Fruit fly (Drosophila melanogaster) whole organism, wandering third instar larva: ENCODE measurements around the gene Elp1.
A peak's percentile ranks its signal among the peaks of the same experiment; 100 is the strongest.

ENCODE experiments used
- CG32264 ChIP-seq: fragments of 200-800 bp; sonication (Bioruptor generic); optimal IDR thresholded peaks from 2 replicates; lab custom pipeline; 2016; ENCODE audit warnings: missing biosample characterization, missing genetic modification characterization
- CrebA ChIP-seq: fragments of 200-800 bp; sonication (Bioruptor generic); optimal IDR thresholded peaks from 2 replicates; lab custom pipeline; 2016; ENCODE audit warnings: missing biosample characterization, mild to moderate bottlenecking, missing genetic modification characterization, borderline replicate concordance
- HLH106 ChIP-seq: fragments of 200-800 bp; optimal IDR thresholded peaks from 3 replicates; lab custom pipeline; 2019; ENCODE audit warnings: missing biosample characterization, mild to moderate bottlenecking, missing genetic modification characterization, moderate library complexity
- Hnf4 ChIP-seq: fragments of 200-800 bp; sonication (Bioruptor generic); optimal IDR thresholded peaks from 2 replicates; lab custom pipeline; 2016; ENCODE audit warnings: missing biosample characterization, mild to moderate bottlenecking, missing genetic modification characterization
- Hr78 ChIP-seq: fragments of >200 bp; optimal IDR thresholded peaks from 2 replicates; lab custom pipeline; 2017; ENCODE audit warnings: missing biosample characterization, missing genetic modification characterization
- Hr83 ChIP-seq: fragments of 200-300 bp; sonication (Bioruptor generic); optimal IDR thresholded peaks from 2 replicates; lab custom pipeline; 2016; ENCODE audit warnings: missing biosample characterization, mild to moderate bottlenecking, missing genetic modification characterization, moderate library complexity; ENCODE audit not compliant: poor library complexity, severe bottlenecking
- Mio ChIP-seq: sonication (Bioruptor generic); optimal IDR thresholded peaks from 2 replicates; lab custom pipeline; 2016; ENCODE audit warnings: missing biosample characterization, missing genetic modification characterization
- Myc ChIP-seq: fragments of >200 bp; optimal IDR thresholded peaks from 2 replicates; lab custom pipeline; 2017
- N ChIP-seq: fragments of >200 bp; optimal IDR thresholded peaks from 2 replicates; lab custom pipeline; 2018; ENCODE audit warnings: missing biosample characterization, missing external identifiers, missing genetic modification characterization
- OdsH ChIP-seq: fragments of 200-800 bp; sonication (Bioruptor generic); optimal IDR thresholded peaks from 2 replicates; lab custom pipeline; 2016; ENCODE audit warnings: missing biosample characterization, mild to moderate bottlenecking, missing genetic modification characterization
- Rel ChIP-seq, 2 experiments: fragments of 200-800 bp; sonication (Bioruptor generic) in 1 of 2; optimal IDR thresholded peaks; 2 replicates in 1 of 2; 3 replicates in 1 of 2; lab custom pipeline; 2016 to 2019; ENCODE audit warnings: mild to moderate bottlenecking in 2 of 2, missing biosample characterization in 2 of 2, missing genetic modification characterization in 2 of 2, moderate library complexity in 1 of 2
- Sp1 ChIP-seq: fragments of 200-800 bp; sonication (Bioruptor generic); optimal IDR thresholded peaks from 3 replicates; lab custom pipeline; 2019; ENCODE audit warnings: missing biosample characterization, mild to moderate bottlenecking, missing genetic modification characterization, moderate library complexity
- Vsx2 ChIP-seq: fragments of 200-300, 225-300 bp; sonication (Bioruptor generic); optimal IDR thresholded peaks from 2 replicates; lab custom pipeline; 2018; ENCODE audit warnings: missing biosample characterization, missing genetic modification characterization; ENCODE audit not compliant: partially characterized antibody
- brk ChIP-seq: fragments of 200-800 bp; sonication (Bioruptor generic); optimal IDR thresholded peaks from 2 replicates; lab custom pipeline; 2016; ENCODE audit warnings: missing biosample characterization, mild to moderate bottlenecking, missing genetic modification characterization
- dl ChIP-seq, 2 experiments: fragments of 175-275, 200-275 bp in 1 of 2; fragments of 200-275 bp in 1 of 2; sonication (Bioruptor generic); optimal IDR thresholded peaks; lab custom pipeline; 2018; ENCODE audit warnings: mild to moderate bottlenecking in 2 of 2, missing biosample characterization in 2 of 2, missing genetic modification characterization in 2 of 2, moderate library complexity in 2 of 2; ENCODE audit not compliant: partially characterized antibody in 2 of 2, insufficient read depth in 1 of 2
- ey ChIP-seq: fragments of 200-800 bp; sonication (Bioruptor generic); optimal IDR thresholded peaks from 2 replicates; lab custom pipeline; 2016; ENCODE audit warnings: missing biosample characterization, missing genetic modification characterization
- foxo ChIP-seq, 2 experiments: fragments of 200-800 bp; sonication (Bioruptor generic); optimal IDR thresholded peaks; 2 replicates in 1 of 2; 3 replicates in 1 of 2; lab custom pipeline; 2016 to 2017; ENCODE audit warnings: missing biosample characterization in 2 of 2, missing genetic modification characterization in 2 of 2
- fru ChIP-seq: fragments of 200-800 bp; sonication (Bioruptor generic); optimal IDR thresholded peaks from 3 replicates; lab custom pipeline; 2016; ENCODE audit warnings: missing biosample characterization, mild to moderate bottlenecking, missing genetic modification characterization
- h ChIP-seq: fragments of 200-800 bp; sonication (Bioruptor generic); optimal IDR thresholded peaks from 3 replicates; lab custom pipeline; 2016; ENCODE audit warnings: missing biosample characterization, mild to moderate bottlenecking, missing genetic modification characterization
- jim ChIP-seq: fragments of 175-275, 200-325 bp; sonication (Bioruptor generic); optimal IDR thresholded peaks from 2 replicates; lab custom pipeline; 2016; ENCODE audit warnings: missing biosample characterization, mild to moderate bottlenecking, missing genetic modification characterization
- pan ChIP-seq: fragments of >200 bp; optimal IDR thresholded peaks from 2 replicates; lab custom pipeline; 2017
- rgr ChIP-seq: fragments of 200-800 bp; sonication (Bioruptor generic); optimal IDR thresholded peaks from 3 replicates; lab custom pipeline; 2016; ENCODE audit warnings: missing biosample characterization, mild to moderate bottlenecking, missing genetic modification characterization
- sage ChIP-seq: fragments of 200-800 bp; sonication (Bioruptor generic); optimal IDR thresholded peaks from 2 replicates; lab custom pipeline; 2016; ENCODE audit warnings: missing biosample characterization, mild to moderate bottlenecking, missing genetic modification characterization
- sv ChIP-seq: fragments of 200-800 bp; sonication (Bioruptor generic); optimal IDR thresholded peaks from 3 replicates; lab custom pipeline; 2016; ENCODE audit warnings: missing biosample characterization, missing genetic modification characterization
- woc ChIP-seq: sonication (Bioruptor generic); optimal IDR thresholded peaks from 2 replicates; lab custom pipeline; 2016; ENCODE audit warnings: missing biosample characterization, mild to moderate bottlenecking, missing genetic modification characterization

The Elp1 gene

dm6 chr3R:11661712-11662111 lies 10.9 kb downstream of the Elp1 start:
- no peak for TF ChIP-seq Vsx2 (GFP tag; lab: Kevin White, UChicago)
- TF ChIP-seq fru (GFP tag; lab: Kevin White, UChicago): peak; percentile 0

dm6 chr3R:11662617-11663016 lies 11.8 kb downstream of the Elp1 start:
- no peak for TF ChIP-seq pan
- TF ChIP-seq Mio (GFP tag; lab: Kevin White, UChicago): no peak
- no peak for TF ChIP-seq dl (GFP tag; optimal IDR thresholded peaks at IDR 0.05; lab: Kevin White, UChicago; ENCODE audit: insufficient read depth in 1 of 2, partially characterized antibody in 2 of 2)
- TF ChIP-seq Sp1 (GFP tag; lab: Kevin White, UChicago): no peak
- no peak for TF ChIP-seq jim (GFP tag; lab: Kevin White, UChicago)
- no peak for TF ChIP-seq Rel (GFP tag; optimal IDR thresholded peaks at IDR 0.05; lab: Kevin White, UChicago)
- TF ChIP-seq Rel (tag; optimal IDR thresholded peaks at IDR 0.05; lab: Kevin White, UChicago): no peak
- no peak for TF ChIP-seq woc (GFP tag; lab: Kevin White, UChicago)
- TF ChIP-seq CrebA (GFP tag; lab: Kevin White, UChicago): no peak
- no peak for TF ChIP-seq CG32264 (GFP tag; lab: Kevin White, UChicago)
- TF ChIP-seq Hr78 (GFP tag; lab: Kevin White, UChicago): no peak
- TF ChIP-seq h: no peak
- no peak for TF ChIP-seq Hr83
- TF ChIP-seq N (GFP tag; lab: Kevin White, UChicago): no peak

dm6 chr3R:11663441-11663840 lies 12.7 kb downstream of the Elp1 start:
- TF ChIP-seq OdsH (GFP tag; lab: Kevin White, UChicago): peak; percentile 19
- peak in 1 of 2 experiments; percentile 5 for TF ChIP-seq foxo (GFP tag; optimal IDR thresholded peaks at IDR 0.05; lab: Kevin White, UChicago)
- TF ChIP-seq CrebA (GFP tag; lab: Kevin White, UChicago): no peak
- no peak for TF ChIP-seq Rel (GFP tag; optimal IDR thresholded peaks at IDR 0.05; lab: Kevin White, UChicago)
- no peak for TF ChIP-seq Rel (tag; optimal IDR thresholded peaks at IDR 0.05; lab: Kevin White, UChicago)

- TF ChIP-seq foxo (GFP tag; optimal IDR thresholded peaks at IDR 0.05; lab: Kevin White, UChicago) (peak in 1 of 2 experiments; percentile 14), Myc (lab: Kevin White, UChicago) (peak; percentile 89), HLH106 (tag; lab: Kevin White, UChicago) (no peak), OdsH (GFP tag; lab: Kevin White, UChicago) (no peak), rgr (GFP tag; lab: Kevin White, UChicago) (peak; percentile 10)
These were observed 14.7 kb downstream of the Elp1 start for dm6 chr3R:11665508-11665907.

- TF ChIP-seq Hr78 (GFP tag; lab: Kevin White, UChicago) (no peak), rgr (GFP tag; lab: Kevin White, UChicago) (no peak), brk (GFP tag; lab: Kevin White, UChicago) (no peak), sage (GFP tag; lab: Kevin White, UChicago) (peak; percentile 21), Hnf4 (GFP tag; lab: Kevin White, UChicago) (peak; percentile 21), pan (no peak), sv (no peak), Rel (GFP tag; optimal IDR thresholded peaks at IDR 0.05; lab: Kevin White, UChicago) (peak; percentile 1), Rel (tag; optimal IDR thresholded peaks at IDR 0.05; lab: Kevin White, UChicago) (peak; percentile 50), ey (GFP tag; lab: Kevin White, UChicago) (no peak), woc (GFP tag; lab: Kevin White, UChicago) (no peak)
These were observed 15.3 kb downstream of the Elp1 start for dm6 chr3R:11665925-11666687.
